Worm (Caenorhabditis elegans) whole organism, L2 larva: Measurements from ENCODE around the gene cpt-5.

Experiments used
- ama-1 ChIP-seq: fragments of 150-350 bp; optimal IDR thresholded peaks from 2 replicates; lab custom pipeline; 2018; ENCODE audit warnings: inconsistent platforms
- ceh-82 ChIP-seq: fragments of 150-350 bp; optimal IDR thresholded peaks from 2 replicates; lab custom pipeline; 2014; ENCODE audit warnings: missing biosample characterization, missing genetic modification characterization
- nhr-11 ChIP-seq: fragments of 150-350 bp; optimal IDR thresholded peaks from 2 replicates; lab custom pipeline; 2014; ENCODE audit warnings: missing biosample characterization, missing genetic modification characterization
- nhr-23 ChIP-seq: fragments of 150-350 bp; optimal IDR thresholded peaks from 2 replicates; lab custom pipeline; 2014; ENCODE audit warnings: missing biosample characterization, missing genetic modification reagents, missing genetic modification characterization
- nhr-77 ChIP-seq: fragments of 150-350 bp; optimal IDR thresholded peaks from 2 replicates; lab custom pipeline; 2014; ENCODE audit warnings: missing biosample characterization, missing genetic modification characterization
- sem-4 ChIP-seq: fragments of 150-350 bp; optimal IDR thresholded peaks from 2 replicates; lab custom pipeline; 2014; ENCODE audit warnings: missing biosample characterization, missing genetic modification reagents, missing genetic modification characterization
- sma-3 ChIP-seq: sonication (generic microtip); optimal IDR thresholded peaks from 2 replicates; lab custom pipeline; 2016; ENCODE audit warnings: missing genetic modification reagents, missing genetic modification characterization, missing compliant biosample characterization
- snpc-4 ChIP-seq: fragments of 150-350 bp; optimal IDR thresholded peaks from 2 replicates; lab custom pipeline; 2014; ENCODE audit warnings: missing biosample characterization, missing genetic modification characterization
- unc-62 ChIP-seq: fragments of 150-350 bp; optimal IDR thresholded peaks from 2 replicates; lab custom pipeline; 2014; ENCODE audit warnings: missing biosample characterization, missing genetic modification reagents, missing genetic modification characterization

- no peak for TF ChIP-seq snpc-4 (tag; lab: Kevin White, UChicago)
- TF ChIP-seq nhr-23 (tag; lab: Kevin White, UChicago), result no peak
- no peak for TF ChIP-seq ama-1 (lab: Kevin White, UChicago)
- no peak for TF ChIP-seq sma-3 (GFP tag; lab: Kevin White, UChicago)
- no peak for TF ChIP-seq unc-62 (GFP tag; lab: Kevin White, UChicago)
- no peak for TF ChIP-seq nhr-77 (tag; lab: Kevin White, UChicago)
- no peak for TF ChIP-seq ceh-82
- TF ChIP-seq sem-4 (tag; lab: Kevin White, UChicago), result no peak
- TF ChIP-seq nhr-11 (tag; lab: Kevin White, UChicago), result no peak
Observed at ce11 chrV:13898356-13898755, 25.4 kb downstream of the cpt-5 start, which contains the start of gene cyp-35C1.
